Fruit fly (Drosophila melanogaster) whole organism, adult: ENCODE data around the gene CG6569.

ENCODE experiments used
- CG11617 ChIP-seq: fragments of 200-800 bp; sonication (Bioruptor generic); optimal IDR thresholded peaks from 2 replicates; lab custom pipeline; 2017; ENCODE audit warnings: mild to moderate bottlenecking, missing biosample characterization, missing genetic modification reagents, missing genetic modification characterization
- CG12768 ChIP-seq: fragments of 200-800 bp; sonication (Bioruptor generic); optimal IDR thresholded peaks from 2 replicates; lab custom pipeline; 2017; ENCODE audit warnings: missing biosample characterization, missing genetic modification characterization, mild to moderate bottlenecking, moderate library complexity, missing genetic modification reagents
- CG14711 ChIP-seq: fragments of 200-800 bp; sonication (Bioruptor generic); optimal IDR thresholded peaks from 2 replicates; lab custom pipeline; 2018; ENCODE audit warnings: missing biosample characterization, mild to moderate bottlenecking, missing genetic modification characterization, moderate library complexity
- CG1620 ChIP-seq: fragments of 200-800 bp; sonication (Bioruptor generic); optimal IDR thresholded peaks from 2 replicates; lab custom pipeline; 2016; ENCODE audit warnings: missing biosample characterization, missing genetic modification characterization
- CG33017 ChIP-seq: fragments of 200-800 bp; sonication (Bioruptor generic); optimal IDR thresholded peaks from 2 replicates; lab custom pipeline; 2018; ENCODE audit warnings: missing biosample characterization, mild to moderate bottlenecking, missing genetic modification characterization, moderate library complexity
- CG5204 ChIP-seq: fragments of 200-800 bp; sonication (Bioruptor generic); optimal IDR thresholded peaks from 2 replicates; lab custom pipeline; 2016; ENCODE audit warnings: missing biosample characterization, missing genetic modification characterization
- CG7045 ChIP-seq: fragments of 200-800 bp; sonication (Bioruptor generic); optimal IDR thresholded peaks from 2 replicates; lab custom pipeline; 2017; ENCODE audit warnings: missing biosample characterization, mild to moderate bottlenecking, missing genetic modification characterization
- CG7101 ChIP-seq: fragments of 200-800 bp; sonication (Bioruptor generic); optimal IDR thresholded peaks from 2 replicates; lab custom pipeline; 2018; ENCODE audit warnings: missing biosample characterization, mild to moderate bottlenecking, missing genetic modification characterization, moderate library complexity
- Clk ChIP-seq: fragments of 200-800 bp; sonication (Bioruptor generic); optimal IDR thresholded peaks from 2 replicates; lab custom pipeline; 2017; ENCODE audit warnings: missing biosample characterization, missing genetic modification characterization
- Crg-1 ChIP-seq: fragments of 200-800 bp; sonication (Bioruptor generic); optimal IDR thresholded peaks from 2 replicates; lab custom pipeline; 2016; ENCODE audit warnings: missing biosample characterization, missing genetic modification characterization
- Hr96 ChIP-seq: fragments of 200-800 bp; sonication (Bioruptor generic); optimal IDR thresholded peaks from 2 replicates; lab custom pipeline; 2016; ENCODE audit warnings: missing biosample characterization, missing genetic modification characterization
- Mnt ChIP-seq: fragments of 200-800 bp; sonication (Bioruptor generic); optimal IDR thresholded peaks from 2 replicates; lab custom pipeline; 2016; ENCODE audit warnings: missing biosample characterization, mild to moderate bottlenecking, missing genetic modification characterization
- bab1 ChIP-seq: fragments of 200-800 bp; sonication (Bioruptor generic); optimal IDR thresholded peaks from 3 replicates; lab custom pipeline; 2019; ENCODE audit warnings: missing biosample characterization, mild to moderate bottlenecking, missing genetic modification characterization, moderate library complexity
- cic ChIP-seq: fragments of 200-800 bp; sonication (Bioruptor generic); optimal IDR thresholded peaks from 2 replicates; lab custom pipeline; 2017; ENCODE audit warnings: missing biosample characterization, mild to moderate bottlenecking, missing genetic modification characterization, moderate library complexity
- cnc ChIP-seq, 2 experiments: fragments of >200 bp; optimal IDR thresholded peaks; 2 replicates each; lab custom pipeline; 2017
- kay ChIP-seq: fragments of 200-800 bp; sonication (Bioruptor generic); peaks from one replicate; lab custom pipeline; 2016; ENCODE audit warnings: missing biosample characterization, missing genetic modification characterization, borderline replicate concordance
- ovo ChIP-seq: fragments of 200-800 bp; sonication (Bioruptor generic); optimal IDR thresholded peaks from 2 replicates; lab custom pipeline; 2016; ENCODE audit warnings: missing biosample characterization, missing genetic modification characterization
- pad ChIP-seq: fragments of 200-800 bp; sonication (Bioruptor generic); optimal IDR thresholded peaks from 3 replicates; lab custom pipeline; 2017; ENCODE audit warnings: missing biosample characterization, missing genetic modification characterization, mild to moderate bottlenecking, moderate library complexity, missing genetic modification reagents
- tj ChIP-seq: fragments of 200-800 bp; sonication (Bioruptor generic); optimal IDR thresholded peaks from 3 replicates; lab custom pipeline; 2017; ENCODE audit warnings: missing biosample characterization, mild to moderate bottlenecking, missing genetic modification characterization, moderate library complexity
- toe ChIP-seq: fragments of 200-800 bp; sonication (Bioruptor generic); optimal IDR thresholded peaks from 2 replicates; lab custom pipeline; 2016; ENCODE audit warnings: missing biosample characterization, missing genetic modification characterization

CG6569 gene

dm6 chr3R:21849988-21850460 is 17.7 kb downstream of the CG6569 start:
- no peak for TF ChIP-seq ovo (GFP tag; lab: Kevin White, UChicago)
- TF ChIP-seq CG1620 (GFP tag; lab: Kevin White, UChicago), result no peak
- TF ChIP-seq pad (GFP tag; lab: Kevin White, UChicago), result peak; percentile 16
- TF ChIP-seq bab1 (GFP tag; lab: Kevin White, UChicago), result no peak
- peak; percentile 60 for TF ChIP-seq cic
- peak; percentile 23 for TF ChIP-seq CG7045 (GFP tag; lab: Kevin White, UChicago)
- peak; percentile 54 for TF ChIP-seq CG11617 (GFP tag; lab: Kevin White, UChicago)
- peak; percentile 32 for TF ChIP-seq tj (GFP tag; lab: Kevin White, UChicago)
- peak; percentile 38 for TF ChIP-seq Hr96 (GFP tag; lab: Kevin White, UChicago)
- TF ChIP-seq Clk (GFP tag; lab: Kevin White, UChicago), result no peak
- TF ChIP-seq Crg-1 (GFP tag; lab: Kevin White, UChicago), result no peak
- TF ChIP-seq CG5204 (GFP tag; lab: Kevin White, UChicago), result peak; percentile 61
- TF ChIP-seq kay (GFP tag; lab: Kevin White, UChicago), result no peak
- TF ChIP-seq toe (GFP tag; lab: Kevin White, UChicago), result no peak
- TF ChIP-seq CG33017 (tag; lab: Kevin White, UChicago), result no peak
- no peak for TF ChIP-seq Mnt
- TF ChIP-seq cnc (optimal IDR thresholded peaks at IDR 0.05; lab: Kevin White, UChicago), result peak; percentile 44 to 49
- no peak for TF ChIP-seq CG14711 (tag; lab: Kevin White, UChicago)
- TF ChIP-seq CG12768 (GFP tag; lab: Kevin White, UChicago), result no peak
- peak; percentile 23 for TF ChIP-seq CG7101

- TF ChIP-seq Hr96 (GFP tag; lab: Kevin White, UChicago), result peak; percentile 92
- peak; percentile 21 for TF ChIP-seq ovo (GFP tag; lab: Kevin White, UChicago)
- TF ChIP-seq CG7101, result peak; percentile 84
- peak; percentile 76 for TF ChIP-seq tj (GFP tag; lab: Kevin White, UChicago)
- TF ChIP-seq CG11617 (GFP tag; lab: Kevin White, UChicago), result peak; percentile 95
- TF ChIP-seq cic, result peak; percentile 45
- peak; percentile 95 for TF ChIP-seq toe (GFP tag; lab: Kevin White, UChicago)
- peak; percentile 77 for TF ChIP-seq Crg-1 (GFP tag; lab: Kevin White, UChicago)
- TF ChIP-seq CG5204 (GFP tag; lab: Kevin White, UChicago), result peak; percentile 91
- peak; percentile 96 for TF ChIP-seq bab1 (GFP tag; lab: Kevin White, UChicago)
- TF ChIP-seq CG1620 (GFP tag; lab: Kevin White, UChicago), result peak; percentile 77
- TF ChIP-seq Mnt, result peak; percentile 58
- TF ChIP-seq CG33017 (tag; lab: Kevin White, UChicago), result peak; percentile 91
- peak; percentile 91 for TF ChIP-seq kay (GFP tag; lab: Kevin White, UChicago)
- peak; percentile 86 for TF ChIP-seq pad (GFP tag; lab: Kevin White, UChicago)
- peak; percentile 89 for TF ChIP-seq CG12768 (GFP tag; lab: Kevin White, UChicago)
- TF ChIP-seq CG7045 (GFP tag; lab: Kevin White, UChicago), result peak; percentile 95
- no peak for TF ChIP-seq cnc (optimal IDR thresholded peaks at IDR 0.05; lab: Kevin White, UChicago)
- TF ChIP-seq CG14711 (tag; lab: Kevin White, UChicago), result peak; percentile 72
- TF ChIP-seq Clk (GFP tag; lab: Kevin White, UChicago), result peak; percentile 82
Measured at dm6 chr3R:21848987-21849442, 18.7 kb downstream of the CG6569 start.

- TF ChIP-seq Mnt, result no peak
- TF ChIP-seq CG14711 (tag; lab: Kevin White, UChicago), result no peak
- TF ChIP-seq Hr96 (GFP tag; lab: Kevin White, UChicago), result no peak
- TF ChIP-seq bab1 (GFP tag; lab: Kevin White, UChicago), result no peak
- TF ChIP-seq CG33017 (tag; lab: Kevin White, UChicago), result no peak
- TF ChIP-seq cic, result no peak
- no peak for TF ChIP-seq Crg-1 (GFP tag; lab: Kevin White, UChicago)
Measured at dm6 chr3R:21848271-21848670, 19.4 kb downstream of the CG6569 start.

- TF ChIP-seq CG33017 (tag; lab: Kevin White, UChicago) (no peak), tj (GFP tag; lab: Kevin White, UChicago) (no peak), cic (no peak)
Measured at dm6 chr3R:21847438-21847837, 20.3 kb downstream of the CG6569 start.

- no peak for TF ChIP-seq ovo (GFP tag; lab: Kevin White, UChicago)
- TF ChIP-seq kay (GFP tag; lab: Kevin White, UChicago), result no peak
- TF ChIP-seq cnc (optimal IDR thresholded peaks at IDR 0.05; lab: Kevin White, UChicago), result no peak
- no peak for TF ChIP-seq CG7045 (GFP tag; lab: Kevin White, UChicago)
- no peak for TF ChIP-seq cic
- no peak for TF ChIP-seq Mnt
- TF ChIP-seq CG7101, result no peak
- no peak for TF ChIP-seq CG1620 (GFP tag; lab: Kevin White, UChicago)
- no peak for TF ChIP-seq CG11617 (GFP tag; lab: Kevin White, UChicago)
- TF ChIP-seq CG14711 (tag; lab: Kevin White, UChicago), result no peak
- no peak for TF ChIP-seq CG12768 (GFP tag; lab: Kevin White, UChicago)
- no peak for TF ChIP-seq Clk (GFP tag; lab: Kevin White, UChicago)
- TF ChIP-seq toe (GFP tag; lab: Kevin White, UChicago), result no peak
- TF ChIP-seq pad (GFP tag; lab: Kevin White, UChicago), result no peak
- no peak for TF ChIP-seq bab1 (GFP tag; lab: Kevin White, UChicago)
- no peak for TF ChIP-seq CG33017 (tag; lab: Kevin White, UChicago)
- TF ChIP-seq CG5204 (GFP tag; lab: Kevin White, UChicago), result no peak
- no peak for TF ChIP-seq Crg-1 (GFP tag; lab: Kevin White, UChicago)
- no peak for TF ChIP-seq tj (GFP tag; lab: Kevin White, UChicago)
Measured at dm6 chr3R:21846559-21846958, 21.2 kb downstream of the CG6569 start, which contains the start of gene Gr93d. Gene Gr93d, minus strand, starts transcription at chr3R:21846659.
